Worm (Caenorhabditis elegans) whole organism, L4/young adult: Measurements from ENCODE around the gene flp-12.

Experiments
- W03F9.2 ChIP-seq: fragments of 150-350 bp; optimal IDR thresholded peaks from 2 replicates; lab custom pipeline; 2014; ENCODE audit warnings: missing biosample characterization, missing genetic modification characterization
- dao-5 ChIP-seq: sonication (generic microtip); optimal IDR thresholded peaks from 2 replicates; lab custom pipeline; 2016; ENCODE audit warnings: missing genotype, missing genetic modification characterization, moderate library complexity, missing compliant biosample characterization
- him-1 ChIP-seq: sonication (generic microtip); optimal IDR thresholded peaks from 2 replicates; lab custom pipeline; 2016; ENCODE audit warnings: missing genotype, missing genetic modification reagents, missing genetic modification characterization, missing compliant biosample characterization

DNA sequence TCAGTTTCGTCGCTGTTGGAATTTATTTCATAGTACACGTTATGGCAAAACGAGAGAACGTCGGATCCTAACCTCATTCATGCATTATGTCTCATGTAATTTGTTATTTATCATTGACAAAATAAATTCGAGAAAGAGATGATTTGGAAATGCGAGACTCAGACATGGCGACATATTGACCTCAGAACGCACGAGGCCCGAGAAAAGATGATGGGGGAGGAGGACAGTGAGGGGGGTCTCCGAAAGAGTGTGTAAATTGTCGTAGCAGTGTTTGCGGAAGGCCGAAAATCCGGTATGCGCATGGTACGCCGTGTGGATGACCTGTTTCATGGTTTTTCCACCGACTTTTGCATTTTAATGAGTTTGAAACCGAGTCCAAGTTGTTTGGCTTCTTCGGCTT lies 43.5 kb upstream of the flp-12 start:
- no peak for TF ChIP-seq dao-5 (tag; lab: Kevin White, UChicago)
- TF ChIP-seq him-1 (tag; lab: Kevin White, UChicago) = no peak
- no peak for TF ChIP-seq W03F9.2
